Worm (Caenorhabditis elegans) whole organism, L4 larva: ENCODE results near the gene nlp-25.

Experiments used
- F10B5.3 ChIP-seq: sonication (generic microtip); optimal IDR thresholded peaks from 2 replicates; lab custom pipeline; 2016; ENCODE audit warnings: mild to moderate bottlenecking, missing genetic modification characterization, missing compliant biosample characterization
- F26F4.8 ChIP-seq: fragments of 200-800 bp; sonication (Bioruptor generic); conservative IDR thresholded peaks from 2 replicates; pipeline ENCODE4 v1.3.6; 2022; ENCODE audit warnings: missing genetic modification characterization, missing compliant biosample characterization
- Y75B8A.6 ChIP-seq: fragments of 200-800 bp; sonication (Bioruptor generic); IDR thresholded peaks from 2 replicates; pipeline ENCODE4 v1.3.6; 2022; ENCODE audit warnings: missing genetic modification reagents, missing genetic modification characterization, missing compliant biosample characterization
- ZK546.5 ChIP-seq, 2 experiments: sonication (generic microtip); optimal IDR thresholded peaks; 2 replicates each; lab custom pipeline; 2017; ENCODE audit warnings: missing biosample characterization in 2 of 2, missing genetic modification characterization in 2 of 2
- ceh-28 ChIP-seq: fragments of 150-350 bp; optimal IDR thresholded peaks from 2 replicates; lab custom pipeline; 2014; ENCODE audit warnings: missing biosample characterization, missing genetic modification reagents, missing genetic modification characterization
- ces-1 ChIP-seq: fragments of 150-350 bp; sonication (generic microtip); optimal IDR thresholded peaks from 4 replicates; lab custom pipeline; 2014; ENCODE audit warnings: missing biosample characterization, missing genetic modification reagents, missing genetic modification characterization
- daf-16 ChIP-seq, 3 experiments: sonication (generic microtip); optimal IDR thresholded peaks; 2 replicates each; lab custom pipeline; 2016 to 2017; ENCODE audit warnings: missing genetic modification characterization in 3 of 3, missing genetic modification reagents in 3 of 3, mild to moderate bottlenecking in 2 of 3, missing compliant biosample characterization in 2 of 3, missing biosample characterization in 1 of 3, moderate library complexity in 1 of 3
- dmd-6 ChIP-seq: fragments of 200-800 bp; sonication (Bioruptor generic); IDR thresholded peaks from 2 replicates; pipeline ENCODE4 v1.3.6; 2022; ENCODE audit warnings: missing genetic modification reagents, missing genetic modification characterization, missing compliant biosample characterization
- dmd-8 ChIP-seq: fragments of 200-800 bp; sonication (Bioruptor generic); IDR thresholded peaks from 2 replicates; pipeline ENCODE4 v1.3.6; 2022; ENCODE audit warnings: missing genetic modification characterization, missing compliant biosample characterization
- dpl-1 ChIP-seq: fragments of 150-350 bp; optimal IDR thresholded peaks from 2 replicates; lab custom pipeline; 2014; ENCODE audit warnings: missing biosample characterization, missing genetic modification reagents, missing genetic modification characterization
- dve-1 ChIP-seq: sonication (generic microtip); optimal IDR thresholded peaks from 2 replicates; lab custom pipeline; 2017; ENCODE audit warnings: antibody characterized with exemption, mild to moderate bottlenecking, missing genetic modification characterization, missing compliant biosample characterization; ENCODE audit not compliant: insufficient read depth
- egl-43 ChIP-seq: fragments of 200-800 bp; sonication (Bioruptor generic); IDR thresholded peaks from 2 replicates; pipeline ENCODE4 v1.3.6; 2022; ENCODE audit warnings: missing genetic modification reagents, missing genetic modification characterization, missing compliant biosample characterization
- hif-1 ChIP-seq, 2 experiments: sonication (generic microtip); optimal IDR thresholded peaks; 2 replicates each; lab custom pipeline; 2016 to 2017; ENCODE audit warnings: missing compliant biosample characterization in 2 of 2, missing genetic modification characterization in 2 of 2, missing genetic modification reagents in 2 of 2, missing genotype in 2 of 2, mild to moderate bottlenecking in 1 of 2
- hlh-30 ChIP-seq: sonication (generic microtip); optimal IDR thresholded peaks from 2 replicates; lab custom pipeline; 2017; ENCODE audit warnings: antibody characterized with exemption, mild to moderate bottlenecking, missing genetic modification characterization, missing compliant biosample characterization; ENCODE audit not compliant: insufficient read depth
- hmg-1.1 ChIP-seq: fragments of 200-800 bp; sonication (Bioruptor generic); IDR thresholded peaks from 2 replicates; pipeline ENCODE4 v1.3.6; 2022; ENCODE audit warnings: missing genetic modification reagents, missing genetic modification characterization, missing compliant biosample characterization
- lin-15B ChIP-seq: fragments of 150-350 bp; sonication (generic microtip); optimal IDR thresholded peaks from 3 replicates; lab custom pipeline; 2014; ENCODE audit warnings: missing biosample characterization, missing genetic modification characterization
- lir-3 ChIP-seq: sonication (generic microtip); optimal IDR thresholded peaks from 2 replicates; lab custom pipeline; 2016; ENCODE audit warnings: mild to moderate bottlenecking, missing genetic modification characterization, missing compliant biosample characterization
- lsy-2 ChIP-seq, 2 experiments: fragments of 150-350 bp in 1 of 2; sonication (generic microtip) in 1 of 2; optimal IDR thresholded peaks; 2 replicates each; lab custom pipeline; 2014 to 2017; ENCODE audit warnings: missing biosample characterization in 2 of 2, missing genetic modification characterization in 2 of 2
- madf-5 ChIP-seq, 2 experiments: fragments of 200-800 bp; sonication (Bioruptor generic); IDR thresholded peaks; 2 replicates each; pipeline ENCODE4 v1.3.6; 2022; ENCODE audit warnings: missing compliant biosample characterization in 2 of 2, missing genetic modification characterization in 2 of 2
- mep-1 ChIP-seq: fragments of 150-350 bp; sonication (generic microtip); optimal IDR thresholded peaks from 3 replicates; lab custom pipeline; 2014; ENCODE audit warnings: missing biosample characterization, missing genetic modification characterization
- mes-2 ChIP-seq: sonication (generic microtip); optimal IDR thresholded peaks from 2 replicates; lab custom pipeline; 2016; ENCODE audit warnings: missing genotype, mild to moderate bottlenecking, missing genetic modification characterization, missing compliant biosample characterization; ENCODE audit not compliant: poor library complexity, severe bottlenecking
- mxl-2 ChIP-seq: fragments of 200-800 bp; sonication (Bioruptor generic); conservative IDR thresholded peaks from 2 replicates; pipeline ENCODE4 v1.3.6; 2022; ENCODE audit warnings: missing genetic modification reagents, missing genetic modification characterization, missing compliant biosample characterization
- mxl-3 ChIP-seq: fragments of 200-800 bp; sonication (Bioruptor generic); optimal IDR thresholded peaks from 2 replicates; lab custom pipeline; 2018; ENCODE audit warnings: mild to moderate bottlenecking, missing genetic modification characterization, missing compliant biosample characterization
- nhr-102 ChIP-seq: sonication (generic microtip); optimal IDR thresholded peaks from 2 replicates; lab custom pipeline; 2016; ENCODE audit warnings: mild to moderate bottlenecking, missing genetic modification characterization, moderate library complexity, missing compliant biosample characterization
- nhr-11 ChIP-seq: fragments of 150-350 bp; optimal IDR thresholded peaks from 2 replicates; lab custom pipeline; 2014; ENCODE audit warnings: missing biosample characterization, missing genetic modification characterization
- nhr-42 ChIP-seq: fragments of 200-800 bp; sonication (Bioruptor generic); IDR thresholded peaks from 2 replicates; pipeline ENCODE4 v1.3.6; 2022; ENCODE audit warnings: missing genetic modification characterization, missing compliant biosample characterization
- nhr-77 ChIP-seq: fragments of 150-350 bp; optimal IDR thresholded peaks from 2 replicates; lab custom pipeline; 2014; ENCODE audit warnings: missing biosample characterization, missing genetic modification characterization
- pha-4 ChIP-seq, 2 experiments: fragments of 150-350 bp in 1 of 2; fragments of 200-800 bp in 1 of 2; sonication (Bioruptor generic) in 1 of 2; IDR thresholded peaks in 1 of 2; optimal IDR thresholded peaks in 1 of 2; 2 replicates each; pipeline versions ENCODE4 v1.3.6 to Lab custom; 2014 to 2022; ENCODE audit warnings: missing genetic modification characterization in 2 of 2, missing genetic modification reagents in 2 of 2, missing biosample characterization in 1 of 2, missing compliant biosample characterization in 1 of 2
- rbr-2 ChIP-seq: sonication (generic microtip); optimal IDR thresholded peaks from 2 replicates; lab custom pipeline; 2016; ENCODE audit warnings: missing genotype, missing genetic modification characterization, missing compliant biosample characterization
- sdz-12 ChIP-seq: fragments of 200-800 bp; sonication (Bioruptor generic); optimal IDR thresholded peaks from 2 replicates; lab custom pipeline; 2018; ENCODE audit warnings: mild to moderate bottlenecking, missing genetic modification characterization, missing compliant biosample characterization
- set-16 ChIP-seq: fragments of 200-800 bp; sonication (Bioruptor generic); IDR thresholded peaks from 2 replicates; pipeline ENCODE4 v1.3.6; 2022; ENCODE audit warnings: missing genetic modification reagents, missing genetic modification characterization, missing compliant biosample characterization
- snpc-4 ChIP-seq: fragments of 150-350 bp; optimal IDR thresholded peaks from 2 replicates; lab custom pipeline; 2014; ENCODE audit warnings: missing biosample characterization, missing genetic modification characterization
- spr-3 ChIP-seq: fragments of 200-800 bp; sonication (Bioruptor generic); optimal IDR thresholded peaks from 2 replicates; lab custom pipeline; 2018; ENCODE audit warnings: mild to moderate bottlenecking, missing genetic modification characterization, missing compliant biosample characterization
- unc-130 ChIP-seq: sonication (generic microtip); optimal IDR thresholded peaks from 2 replicates; lab custom pipeline; 2016; ENCODE audit warnings: missing genetic modification reagents, missing genetic modification characterization, missing compliant biosample characterization
- zfp-3 ChIP-seq: fragments of 200-800 bp; sonication (Bioruptor generic); conservative IDR thresholded peaks from 2 replicates; pipeline ENCODE4 v1.3.6; 2022; ENCODE audit warnings: missing genetic modification reagents, missing genetic modification characterization, missing compliant biosample characterization
- zip-2 ChIP-seq: fragments of 150-350 bp; optimal IDR thresholded peaks from 2 replicates; lab custom pipeline; 2014; ENCODE audit warnings: missing biosample characterization, missing genetic modification characterization
- ztf-11 ChIP-seq: fragments of 150-350 bp; optimal IDR thresholded peaks from 2 replicates; lab custom pipeline; 2014; ENCODE audit warnings: missing biosample characterization, missing genetic modification characterization

The nlp-25 gene

DNA sequence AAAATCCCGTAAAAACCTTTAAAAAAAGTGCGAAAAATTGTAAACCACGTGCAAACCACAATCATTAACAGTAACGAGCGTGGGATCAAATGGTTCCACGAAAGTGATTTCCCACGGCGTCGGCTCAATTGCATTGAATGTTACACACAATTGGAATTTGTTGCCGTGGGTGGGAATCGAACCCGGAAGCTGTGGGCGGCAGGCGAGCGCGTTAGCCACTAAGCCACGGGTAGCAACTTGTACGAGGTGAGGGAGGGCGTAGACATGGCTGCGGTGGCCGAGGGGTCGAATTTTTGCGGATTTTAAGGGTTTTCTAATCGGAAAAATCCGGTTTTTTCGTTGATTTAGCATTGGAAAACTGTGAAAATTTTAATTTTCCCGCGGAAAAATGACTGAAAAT, 37.0 kb downstream of the nlp-25 start (continued):
- TF ChIP-seq rbr-2 (tag; lab: Kevin White, UChicago) (peak; percentile 92), dmd-8 (GFP tag; lab: Robert Waterston, UW) (peak; percentile 98), hmg-1.1 (peak; percentile 96), sdz-12 (peak; percentile 95), set-16 (GFP tag; lab: Robert Waterston, UW) (peak; percentile 81), lsy-2 (tag; optimal IDR thresholded peaks at IDR 0.05; lab: Kevin White, UChicago) (peak; percentile 11 to 90), hlh-30 (tag; lab: Kevin White, UChicago) (peak; percentile 68), nhr-11 (peak; percentile 70), lir-3 (tag; lab: Kevin White, UChicago) (peak; percentile 79), egl-43 (peak; percentile 99), zip-2 (tag; lab: Kevin White, UChicago) (peak; percentile 81), unc-130 (GFP tag; lab: Kevin White, UChicago) (peak; percentile 74), snpc-4 (tag; lab: Kevin White, UChicago) (no peak), nhr-102 (peak; percentile 90), nhr-77 (peak; percentile 6), spr-3 (GFP tag; lab: Kevin White, UChicago) (peak; percentile 91), F10B5.3 (tag; lab: Kevin White, UChicago) (peak; percentile 87), ces-1 (no peak), nhr-42 (peak; percentile 95), Y75B8A.6 (GFP tag; lab: Robert Waterston, UW) (peak; percentile 95), ZK546.5 (tag; optimal IDR thresholded peaks at IDR 0.05; lab: Kevin White, UChicago) (no peak), daf-16 (GFP tag; optimal IDR thresholded peaks at IDR 0.05; lab: Kevin White, UChicago) (peak; percentile 85 to 93), daf-16 (tag; optimal IDR thresholded peaks at IDR 0.05; lab: Kevin White, UChicago) (peak; percentile 67), zfp-3 (GFP tag; lab: Robert Waterston, UW) (peak; percentile 86), mxl-2 (GFP tag; lab: Robert Waterston, UW) (peak; percentile 87), hif-1 (tag; optimal IDR thresholded peaks at IDR 0.05; lab: Kevin White, UChicago) (peak; percentile 21 to 68)

DNA sequence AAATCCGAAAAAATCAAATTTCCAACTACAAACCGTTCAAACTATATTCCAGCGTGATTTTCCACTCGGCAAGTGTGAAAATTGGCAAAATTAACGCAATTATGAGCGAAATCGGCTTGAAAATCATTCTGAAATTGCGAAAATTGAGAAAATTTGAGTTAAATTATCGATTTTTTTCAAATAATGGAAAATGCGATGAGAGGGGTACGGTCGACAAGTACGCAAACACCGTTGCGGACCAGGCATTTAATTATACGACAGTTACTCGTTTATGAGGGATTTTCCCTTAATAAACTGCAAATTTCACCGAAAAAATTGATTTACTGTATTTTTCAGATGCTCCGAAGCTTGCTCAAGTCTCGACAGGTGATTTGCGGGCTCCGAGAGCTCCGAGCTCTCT, 37.9 kb downstream of the nlp-25 start, which contains the start of the genes Y43F8C.7 and mrps-28:
Gene Y43F8C.7 (minus strand): TSS at position 128 of the 400 bp plus-strand sequence.
Gene mrps-28 (plus strand): TSS at position 337 of the 400 bp plus-strand sequence.
- no peak for TF ChIP-seq F10B5.3 (tag; lab: Kevin White, UChicago)
- TF ChIP-seq F26F4.8 (GFP tag; lab: Robert Waterston, UW), result no peak
- peak; percentile 5 for TF ChIP-seq nhr-11
- 0 out of 2 replicates have a peak, but pooled peaks have one; percentile 10 for TF ChIP-seq hmg-1.1
- no peak for TF ChIP-seq pha-4 (GFP tag; IDR thresholded peaks at IDR 0.05; lab: Robert Waterston, UW)
- TF ChIP-seq pha-4 (tag; optimal IDR thresholded peaks at IDR 0.05; lab: Kevin White, UChicago), result no peak
- TF ChIP-seq dmd-6 (GFP tag; lab: Robert Waterston, UW), result 0 out of 2 replicates have a peak, but pooled peaks have one; percentile 15
- TF ChIP-seq lin-15B (tag; lab: Kevin White, UChicago), result no peak
- TF ChIP-seq dpl-1 (GFP tag; lab: Kevin White, UChicago), result peak; percentile 55
- no peak for TF ChIP-seq unc-130 (GFP tag; lab: Kevin White, UChicago)
- no peak for TF ChIP-seq madf-5 (GFP tag; IDR thresholded peaks at IDR 0.05; lab: Robert Waterston, UW)
- TF ChIP-seq ztf-11 (tag; lab: Kevin White, UChicago), result no peak
- TF ChIP-seq mxl-3, result no peak
- no peak for TF ChIP-seq daf-16 (GFP tag; optimal IDR thresholded peaks at IDR 0.05; lab: Kevin White, UChicago)
- peak; percentile 25 for TF ChIP-seq daf-16 (tag; optimal IDR thresholded peaks at IDR 0.05; lab: Kevin White, UChicago)
- TF ChIP-seq lsy-2 (tag; optimal IDR thresholded peaks at IDR 0.05; lab: Kevin White, UChicago), result peak; percentile 85 to 98
- peak; percentile 58 for TF ChIP-seq mes-2 (tag; lab: Kevin White, UChicago)
- peak; percentile 31 for TF ChIP-seq dve-1 (tag; lab: Kevin White, UChicago)
- peak; percentile 9 for TF ChIP-seq mep-1 (tag; lab: Kevin White, UChicago)
- TF ChIP-seq ceh-28 (tag; lab: Kevin White, UChicago), result peak; percentile 42
